Fruit fly (Drosophila melanogaster) whole organism, embryonic: ENCODE measurements around the gene CG7714.

Experiments
- BEAF-32 ChIP-seq: fragments of 200-800 bp; sonication (Bioruptor generic); optimal IDR thresholded peaks from 3 replicates; lab custom pipeline; 2017; ENCODE audit warnings: missing biosample characterization, missing genetic modification characterization, mild to moderate bottlenecking, moderate library complexity, missing genetic modification reagents
- CG10274 ChIP-seq: fragments of 200-800 bp; sonication (Bioruptor generic); optimal IDR thresholded peaks from 3 replicates; lab custom pipeline; 2017; ENCODE audit warnings: missing biosample characterization, mild to moderate bottlenecking, missing genetic modification characterization
- CG10431 ChIP-seq: fragments of 200-800 bp; sonication (Bioruptor generic); optimal IDR thresholded peaks from 3 replicates; lab custom pipeline; 2018; ENCODE audit warnings: missing biosample characterization, mild to moderate bottlenecking, missing genetic modification characterization
- CG11560 ChIP-seq: fragments of 200-800 bp; sonication (Bioruptor generic); IDR thresholded peaks from 3 replicates; pipeline ENCODE4 v1.3.6; 2022; ENCODE audit warnings: missing biosample characterization, missing genetic modification characterization
- CG11695 ChIP-seq: fragments of 200-800 bp; sonication (Bioruptor generic); IDR thresholded peaks from 3 replicates; pipeline ENCODE4 v1.3.6; 2022; ENCODE audit warnings: missing biosample characterization, missing genetic modification characterization
- CG12104 ChIP-seq: fragments of 200-800 bp; sonication (Bioruptor generic); optimal IDR thresholded peaks from 3 replicates; lab custom pipeline; 2016; ENCODE audit warnings: missing biosample characterization, missing genetic modification characterization
- CG12155 ChIP-seq: fragments of 200-800 bp; sonication (Bioruptor generic); optimal IDR thresholded peaks from 3 replicates; lab custom pipeline; 2016; ENCODE audit warnings: missing biosample characterization, missing genetic modification characterization
- CG12219 ChIP-seq: fragments of 200-800 bp; sonication (Bioruptor generic); optimal IDR thresholded peaks from 3 replicates; lab custom pipeline; 2018; ENCODE audit warnings: missing biosample characterization, mild to moderate bottlenecking, missing genetic modification characterization
- CG13123 ChIP-seq: fragments of 200-800 bp; sonication (Bioruptor generic); optimal IDR thresholded peaks from 2 replicates; lab custom pipeline; 2016; ENCODE audit warnings: missing biosample characterization, missing genetic modification characterization
- CG13775 ChIP-seq: fragments of 200-800 bp; sonication (Bioruptor generic); optimal IDR thresholded peaks from 3 replicates; lab custom pipeline; 2017; ENCODE audit warnings: missing biosample characterization, mild to moderate bottlenecking, missing genetic modification characterization
- CG14710 ChIP-seq: fragments of 200-800 bp; sonication (Bioruptor generic); optimal IDR thresholded peaks from 3 replicates; lab custom pipeline; 2019; ENCODE audit warnings: missing biosample characterization, mild to moderate bottlenecking, missing genetic modification characterization, moderate library complexity
- CG14860 ChIP-seq: fragments of 200-800 bp; sonication (Bioruptor generic); IDR thresholded peaks from 3 replicates; pipeline ENCODE4 v1.3.6; 2022; ENCODE audit warnings: missing biosample characterization, missing genetic modification characterization; ENCODE audit not compliant: partially characterized antibody
- CG16779 ChIP-seq: fragments of 200-800 bp; sonication (Bioruptor generic); IDR thresholded peaks from 2 replicates; pipeline ENCODE4 v1.3.6; 2022; ENCODE audit warnings: missing biosample characterization, missing genetic modification characterization
- CG17802 ChIP-seq: fragments of 200-800 bp; sonication (Bioruptor generic); optimal IDR thresholded peaks from 2 replicates; lab custom pipeline; 2018; ENCODE audit warnings: missing biosample characterization, mild to moderate bottlenecking, missing genetic modification characterization, moderate library complexity
- CG18011 ChIP-seq: fragments of 200-800 bp; sonication (Bioruptor generic); optimal IDR thresholded peaks from 2 replicates; lab custom pipeline; 2017; ENCODE audit warnings: missing biosample characterization, missing genetic modification characterization, mild to moderate bottlenecking, moderate library complexity, missing genotype
- CG32767 ChIP-seq: fragments of 200-800 bp; sonication (Bioruptor generic); IDR thresholded peaks from 2 replicates; pipeline ENCODE4 v1.3.6; 2022; ENCODE audit warnings: missing biosample characterization, missing genetic modification characterization
- CG4360 ChIP-seq: fragments of 200-800 bp; sonication (Bioruptor generic); IDR thresholded peaks from 2 replicates; pipeline ENCODE4 v1.3.6; 2022; ENCODE audit warnings: missing biosample characterization, missing genetic modification characterization
- CG4820 ChIP-seq: fragments of 200-800 bp; sonication (Bioruptor generic); optimal IDR thresholded peaks from 3 replicates; lab custom pipeline; 2016; ENCODE audit warnings: missing biosample characterization, missing genetic modification characterization
- CG6254 ChIP-seq: fragments of 200-800 bp; sonication (Bioruptor generic); optimal IDR thresholded peaks from 3 replicates; lab custom pipeline; 2017; ENCODE audit warnings: mild to moderate bottlenecking, missing biosample characterization, missing genetic modification reagents, missing genetic modification characterization
- D19A ChIP-seq: fragments of 200-800 bp; optimal IDR thresholded peaks from 3 replicates; lab custom pipeline; 2019; ENCODE audit warnings: missing biosample characterization, mild to moderate bottlenecking, missing genetic modification characterization, moderate library complexity
- D19B ChIP-seq: fragments of 200-800 bp; sonication (Bioruptor generic); optimal IDR thresholded peaks from 2 replicates; lab custom pipeline; 2017; ENCODE audit warnings: missing biosample characterization, mild to moderate bottlenecking, missing genetic modification characterization
- Drgx ChIP-seq: fragments of 200-800 bp; sonication (Bioruptor generic); IDR thresholded peaks from 2 replicates; pipeline ENCODE4 v1.3.6; 2022; ENCODE audit warnings: missing biosample characterization, missing genetic modification characterization
- E2f2 ChIP-seq: fragments of 200-800 bp; sonication (Bioruptor generic); IDR thresholded peaks from 2 replicates; pipeline ENCODE4 v1.3.6; 2022; ENCODE audit warnings: missing biosample characterization, missing genetic modification characterization
- Fer1 ChIP-seq: fragments of 200-800 bp; sonication (Bioruptor generic); optimal IDR thresholded peaks from 2 replicates; lab custom pipeline; 2017; ENCODE audit warnings: missing biosample characterization, mild to moderate bottlenecking, missing genetic modification characterization
- Gug ChIP-seq: fragments of 200-800 bp; sonication (Bioruptor generic); IDR thresholded peaks from 4 replicates; pipeline ENCODE4 v1.3.6; 2022; ENCODE audit warnings: missing biosample characterization, missing genetic modification characterization
- HmgD ChIP-seq: fragments of 200-800 bp; sonication (Bioruptor generic); optimal IDR thresholded peaks from 3 replicates; lab custom pipeline; 2016; ENCODE audit warnings: missing biosample characterization, missing genetic modification characterization
- Hr51 ChIP-seq, 2 experiments: fragments of 200-800 bp; sonication (Bioruptor generic); optimal IDR thresholded peaks; 2 replicates in 1 of 2; 3 replicates in 1 of 2; lab custom pipeline; 2016 to 2018; ENCODE audit warnings: missing biosample characterization in 2 of 2, missing genetic modification characterization in 2 of 2, mild to moderate bottlenecking in 1 of 2, moderate library complexity in 1 of 2
- Kr ChIP-seq: fragments of 200-800 bp; sonication (Bioruptor generic); optimal IDR thresholded peaks from 2 replicates; lab custom pipeline; 2017; ENCODE audit warnings: missing biosample characterization, mild to moderate bottlenecking, missing genetic modification characterization
- MBD-R2 ChIP-seq: fragments of 200-800 bp; sonication (Bioruptor generic); IDR thresholded peaks from 2 replicates; pipeline ENCODE4 v1.3.6; 2022; ENCODE audit warnings: missing biosample characterization, missing genetic modification characterization
- PHDP ChIP-seq: fragments of 200-800 bp; sonication (Bioruptor generic); optimal IDR thresholded peaks from 3 replicates; lab custom pipeline; 2018; ENCODE audit warnings: missing biosample characterization, mild to moderate bottlenecking, missing genetic modification characterization, moderate library complexity
- Rx ChIP-seq: fragments of 200-800 bp; sonication (Bioruptor generic); IDR thresholded peaks from 2 replicates; pipeline ENCODE4 v1.3.6; 2022; ENCODE audit warnings: missing biosample characterization, missing genetic modification characterization
- Sox102F ChIP-seq: fragments of 200-800 bp; sonication (Bioruptor generic); optimal IDR thresholded peaks from 2 replicates; lab custom pipeline; 2018; ENCODE audit warnings: missing biosample characterization, mild to moderate bottlenecking, missing genetic modification characterization, moderate library complexity
- Trl ChIP-seq, 3 experiments: fragments of >200 bp in 2 of 3; fragments of 200-800 bp in 1 of 3; sonication (Bioruptor generic) in 1 of 3; optimal IDR thresholded peaks; 2 replicates in 1 of 3; 3 replicates in 2 of 3; lab custom pipeline; 2016 to 2017; ENCODE audit warnings: missing biosample characterization in 1 of 3, missing genetic modification characterization in 1 of 3
- Vsx1 ChIP-seq: fragments of 200-800 bp; sonication (Bioruptor generic); optimal IDR thresholded peaks from 2 replicates; lab custom pipeline; 2017; ENCODE audit warnings: missing biosample characterization, mild to moderate bottlenecking, missing genetic modification characterization, missing genetic modification reagents
- ab ChIP-seq: fragments of 200-800 bp; sonication (Bioruptor generic); optimal IDR thresholded peaks from 2 replicates; lab custom pipeline; 2016; ENCODE audit warnings: missing biosample characterization, missing genetic modification characterization
- cato ChIP-seq: fragments of 200-800 bp; sonication (Bioruptor generic); optimal IDR thresholded peaks from 2 replicates; lab custom pipeline; 2016; ENCODE audit warnings: missing biosample characterization, missing genetic modification characterization, borderline replicate concordance
- ftz-f1 ChIP-seq: fragments of 200-800 bp; sonication (Bioruptor generic); optimal IDR thresholded peaks from 2 replicates; lab custom pipeline; 2016; ENCODE audit warnings: missing biosample characterization, missing genetic modification characterization
- hb ChIP-seq: fragments of 200-800 bp; sonication (Bioruptor generic); IDR thresholded peaks from 3 replicates; pipeline ENCODE4 v1.3.6; 2022; ENCODE audit warnings: missing biosample characterization, missing genetic modification characterization; ENCODE audit not compliant: partially characterized antibody
- inv ChIP-seq: fragments of 200-800 bp; sonication (Bioruptor generic); IDR thresholded peaks from 2 replicates; pipeline ENCODE4 v1.3.6; 2022; ENCODE audit warnings: missing biosample characterization, missing genetic modification characterization; ENCODE audit not compliant: partially characterized antibody
- klu ChIP-seq: fragments of 200-800 bp; sonication (Bioruptor generic); IDR thresholded peaks from 2 replicates; pipeline ENCODE4 v1.3.6; 2022; ENCODE audit warnings: missing biosample characterization, missing genetic modification characterization
- nerfin-2 ChIP-seq: fragments of 200-800 bp; sonication (Bioruptor generic); IDR thresholded peaks from 2 replicates; pipeline ENCODE4 v1.3.6; 2022; ENCODE audit warnings: missing biosample characterization, missing genetic modification characterization; ENCODE audit not compliant: partially characterized antibody
- nom ChIP-seq: fragments of 200-800 bp; sonication (Bioruptor generic); optimal IDR thresholded peaks from 2 replicates; lab custom pipeline; 2017; ENCODE audit warnings: missing biosample characterization, missing genetic modification characterization, mild to moderate bottlenecking, moderate library complexity, missing genetic modification reagents
- oc ChIP-seq: fragments of 200-800 bp; sonication (Bioruptor generic); optimal IDR thresholded peaks from 2 replicates; lab custom pipeline; 2018; ENCODE audit warnings: missing biosample characterization, mild to moderate bottlenecking, missing genetic modification characterization, moderate library complexity
- otp ChIP-seq: fragments of 200-800 bp; sonication (Bioruptor generic); IDR thresholded peaks from 3 replicates; pipeline ENCODE4, ENCODE4 v1.3.6; 2022; ENCODE audit warnings: missing biosample characterization, missing genetic modification characterization
- sqz ChIP-seq: fragments of 200-800 bp; sonication (Bioruptor generic); optimal IDR thresholded peaks from 3 replicates; lab custom pipeline; 2018; ENCODE audit warnings: missing biosample characterization, mild to moderate bottlenecking, missing genetic modification characterization
- tap ChIP-seq: fragments of 200-800 bp; optimal IDR thresholded peaks from 3 replicates; lab custom pipeline; 2019; ENCODE audit warnings: missing biosample characterization, mild to moderate bottlenecking, missing genetic modification characterization, moderate library complexity
- toy ChIP-seq: fragments of 200-800 bp; sonication (Bioruptor generic); IDR thresholded peaks from 2 replicates; pipeline ENCODE4 v1.3.6; 2022; ENCODE audit warnings: missing biosample characterization, missing genetic modification characterization
- trh ChIP-seq: fragments of 200-800 bp; sonication (Bioruptor generic); optimal IDR thresholded peaks from 2 replicates; lab custom pipeline; 2016; ENCODE audit warnings: missing biosample characterization, missing genetic modification characterization
- twi ChIP-seq: fragments of 200-800 bp; optimal IDR thresholded peaks from 2 replicates; lab custom pipeline; 2019; ENCODE audit warnings: missing biosample characterization, mild to moderate bottlenecking, missing genetic modification characterization, moderate library complexity

CG7714 gene

dm6 chr3R:18739435-18739977 is 13.3 kb upstream of the CG7714 start:
- TF ChIP-seq Vsx1 (no peak), tap (tag; lab: Kevin White, UChicago) (no peak), CG4820 (GFP tag; lab: Kevin White, UChicago) (no peak), BEAF-32 (GFP tag; lab: Kevin White, UChicago) (no peak), CG11560 (tag; lab: Robert Waterston, UW) (no peak), twi (no peak), CG14710 (tag; lab: Kevin White, UChicago) (no peak), CG12219 (GFP tag; lab: Kevin White, UChicago) (no peak), HmgD (GFP tag; lab: Kevin White, UChicago) (no peak), CG10431 (GFP tag; lab: Kevin White, UChicago) (no peak), PHDP (tag; lab: Kevin White, UChicago) (no peak), CG6254 (GFP tag; lab: Kevin White, UChicago) (no peak), CG10274 (GFP tag; lab: Kevin White, UChicago) (peak; percentile 77), Fer1 (no peak), E2f2 (GFP tag; lab: Robert Waterston, UW) (0 out of 2 replicates have a peak, but pooled peaks have one; percentile 8), sqz (GFP tag; lab: Kevin White, UChicago) (no peak), CG16779 (GFP tag; lab: Robert Waterston, UW) (no peak), Trl (optimal IDR thresholded peaks at IDR 0.05; lab: Kevin White, UChicago) (peak in 1 of 2 experiments; percentile 38), Trl (GFP tag; optimal IDR thresholded peaks at IDR 0.05; lab: Kevin White, UChicago) (no peak), trh (GFP tag; lab: Kevin White, UChicago) (no peak), D19B (GFP tag; lab: Kevin White, UChicago) (no peak), otp (no peak), CG18011 (GFP tag; lab: Kevin White, UChicago) (peak; percentile 79), CG17802 (tag; lab: Kevin White, UChicago) (no peak), nerfin-2 (no peak), ftz-f1 (GFP tag; lab: Kevin White, UChicago) (no peak), cato (GFP tag; lab: Kevin White, UChicago) (no peak), Sox102F (GFP tag; lab: Kevin White, UChicago) (no peak), inv (GFP tag; lab: Robert Waterston, UW) (0 out of 2 replicates have a peak, but pooled peaks have one; percentile 15), CG32767 (GFP tag; lab: Robert Waterston, UW) (no peak), Drgx (GFP tag; lab: Robert Waterston, UW) (peak; percentile 7; the same call in 1 of the 2 replicates), CG12155 (GFP tag; lab: Kevin White, UChicago) (no peak), D19A (tag; lab: Kevin White, UChicago) (peak; percentile 19), MBD-R2 (no peak), Hr51 (GFP tag; optimal IDR thresholded peaks at IDR 0.05; lab: Kevin White, UChicago) (no peak), nom (GFP tag; lab: Kevin White, UChicago) (peak; percentile 24), toy (GFP tag; lab: Robert Waterston, UW) (0 out of 2 replicates have a peak, but pooled peaks have one; percentile 14)

- TF ChIP-seq oc (tag; lab: Kevin White, UChicago) = no peak
- TF ChIP-seq CG11695 (GFP tag; lab: Robert Waterston, UW) = no peak
- TF ChIP-seq CG14860 (GFP tag; lab: Robert Waterston, UW) = no peak
- TF ChIP-seq klu (GFP tag; lab: Robert Waterston, UW) = no peak
- no peak for TF ChIP-seq CG12104
- TF ChIP-seq CG13775 = no peak
- TF ChIP-seq Gug (GFP tag; lab: Robert Waterston, UW) = no peak
- TF ChIP-seq Kr (GFP tag; lab: Kevin White, UChicago) = no peak
- no peak for TF ChIP-seq Rx (GFP tag; lab: Robert Waterston, UW)
- TF ChIP-seq CG4360 = no peak
- no peak for TF ChIP-seq CG13123 (GFP tag; lab: Kevin White, UChicago)
- TF ChIP-seq ab (GFP tag; lab: Kevin White, UChicago) = no peak
- no peak for TF ChIP-seq CG32767 (GFP tag; lab: Robert Waterston, UW)
- 0 out of 3 replicates have a peak, but pooled peaks have one; percentile 52 for TF ChIP-seq hb (GFP tag; lab: Robert Waterston, UW)
These were observed 12.6 kb upstream of the CG7714 start for dm6 chr3R:18738705-18739434.
